Worm (Caenorhabditis elegans) whole organism, midembryonic: ENCODE measurements around the gene W01C9.2.

ENCODE experiments used
- T22C8.4 ChIP-seq: fragments of 200-800 bp; sonication (Bioruptor generic); IDR thresholded peaks from 2 replicates; pipeline ENCODE4 v1.3.6; 2022; ENCODE audit warnings: missing genetic modification characterization, missing compliant biosample characterization
- flt-1 ChIP-seq: fragments of 200-800 bp; sonication (Bioruptor generic); IDR thresholded peaks from 2 replicates; pipeline ENCODE4 v1.3.6; 2022; ENCODE audit warnings: missing genetic modification characterization, missing compliant biosample characterization
- klf-2 ChIP-seq: fragments of 200-800 bp; sonication (Bioruptor generic); conservative IDR thresholded peaks from 2 replicates; pipeline ENCODE4 v1.3.6; 2022; ENCODE audit warnings: missing genetic modification reagents, missing genetic modification characterization, missing compliant biosample characterization
- med-1 ChIP-seq: sonication (generic microtip); optimal IDR thresholded peaks from 2 replicates; lab custom pipeline; 2017; ENCODE audit warnings: missing genetic modification characterization, mild to moderate bottlenecking, missing compliant biosample characterization, antibody characterized with exemption, missing genetic modification reagents; ENCODE audit not compliant: insufficient read depth
- ref-1 ChIP-seq: fragments of 200-800 bp; sonication (Bioruptor generic); conservative IDR thresholded peaks from 2 replicates; pipeline ENCODE4 v1.3.6; 2022; ENCODE audit warnings: missing genetic modification reagents, missing genetic modification characterization, missing compliant biosample characterization
- tab-1 ChIP-seq: fragments of 200-800 bp; sonication (Bioruptor generic); IDR thresholded peaks from 2 replicates; pipeline ENCODE4 v1.3.6; 2022; ENCODE audit warnings: missing genetic modification characterization, missing compliant biosample characterization
- ztf-23 ChIP-seq: fragments of 200-800 bp; sonication (Bioruptor generic); IDR thresholded peaks from 2 replicates; pipeline ENCODE4 v1.3.6; 2022; ENCODE audit warnings: missing genetic modification reagents, missing genetic modification characterization, missing compliant biosample characterization
- ztf-29 ChIP-seq: fragments of 200-800 bp; sonication (Bioruptor generic); IDR thresholded peaks from 2 replicates; pipeline ENCODE4 v1.3.6; 2022; ENCODE audit warnings: missing genetic modification reagents, missing genetic modification characterization, missing compliant biosample characterization

DNA sequence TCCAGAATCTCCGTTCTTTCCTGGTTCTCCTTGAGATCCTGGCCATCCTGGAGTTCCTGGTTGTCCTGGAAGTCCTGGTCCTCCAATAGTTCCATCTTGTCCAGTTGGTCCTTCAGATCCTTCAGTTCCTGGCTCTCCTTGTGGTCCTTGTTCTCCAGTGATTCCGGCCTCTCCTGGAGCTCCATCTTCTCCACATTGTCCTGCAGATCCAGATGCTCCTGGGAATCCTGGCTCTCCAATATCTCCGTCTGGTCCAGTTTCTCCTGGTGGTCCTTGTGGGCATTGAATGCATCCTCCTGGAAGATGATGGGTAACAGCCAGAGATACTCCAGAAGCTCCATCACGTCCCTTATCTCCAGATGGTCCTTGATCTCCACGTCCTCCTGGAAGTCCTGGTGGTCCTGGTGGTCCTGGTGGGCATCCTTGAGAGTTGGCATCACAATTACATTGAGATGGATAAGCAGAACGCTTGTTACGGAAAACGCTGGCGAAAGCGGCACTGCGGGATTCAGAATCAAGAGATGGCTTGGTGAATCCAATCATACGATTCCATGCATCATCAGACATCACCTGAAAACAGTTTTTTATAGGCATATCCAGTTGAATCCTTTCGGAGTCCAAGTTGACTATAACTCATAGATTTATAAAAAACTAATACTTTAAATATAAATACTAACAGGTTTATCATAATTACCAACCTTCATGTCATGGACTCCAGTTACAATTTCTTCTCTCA is 32.2 kb downstream of the W01C9.2 start:
- no peak for TF ChIP-seq T22C8.4 (GFP tag; lab: Robert Waterston, UW)
- TF ChIP-seq tab-1: no peak
- no peak for TF ChIP-seq klf-2 (GFP tag; lab: Robert Waterston, UW)
- TF ChIP-seq ztf-29 (GFP tag; lab: Robert Waterston, UW): no peak
- TF ChIP-seq ref-1: no peak
- no peak for TF ChIP-seq flt-1 (GFP tag; lab: Robert Waterston, UW)
- no peak for TF ChIP-seq ztf-23
- no peak for TF ChIP-seq med-1 (GFP tag; lab: Kevin White, UChicago)
